Fruit fly (Drosophila melanogaster) whole organism, wandering third instar larva: ENCODE data around the gene CG8001.

Experiments
- Abd-B ChIP-seq: fragments of >200 bp; optimal IDR thresholded peaks from 2 replicates; lab custom pipeline; 2017; ENCODE audit warnings: missing biosample characterization, missing genetic modification characterization
- CG32264 ChIP-seq: fragments of 200-800 bp; sonication (Bioruptor generic); optimal IDR thresholded peaks from 2 replicates; lab custom pipeline; 2016; ENCODE audit warnings: missing biosample characterization, missing genetic modification characterization
- CG9705 ChIP-seq: fragments of 200-800 bp; sonication (Bioruptor generic); optimal IDR thresholded peaks from 2 replicates; lab custom pipeline; 2018; ENCODE audit warnings: missing biosample characterization, mild to moderate bottlenecking, missing genetic modification characterization
- CrebA ChIP-seq: fragments of 200-800 bp; sonication (Bioruptor generic); optimal IDR thresholded peaks from 2 replicates; lab custom pipeline; 2016; ENCODE audit warnings: missing biosample characterization, mild to moderate bottlenecking, missing genetic modification characterization, borderline replicate concordance
- Dfd ChIP-seq: fragments of >200 bp; optimal IDR thresholded peaks from 2 replicates; lab custom pipeline; 2017; ENCODE audit warnings: missing biosample characterization, missing genetic modification characterization
- Dif ChIP-seq: fragments of 200-275, 200-300 bp; sonication (Bioruptor generic); optimal IDR thresholded peaks from 2 replicates; lab custom pipeline; 2018; ENCODE audit warnings: missing biosample characterization, missing genetic modification characterization; ENCODE audit not compliant: partially characterized antibody
- GATAd ChIP-seq: sonication (Bioruptor generic); optimal IDR thresholded peaks from 2 replicates; lab custom pipeline; 2016; ENCODE audit warnings: missing biosample characterization, missing genetic modification characterization
- HLH106 ChIP-seq: fragments of 200-800 bp; optimal IDR thresholded peaks from 3 replicates; lab custom pipeline; 2019; ENCODE audit warnings: missing biosample characterization, mild to moderate bottlenecking, missing genetic modification characterization, moderate library complexity
- Hnf4 ChIP-seq: fragments of 200-800 bp; sonication (Bioruptor generic); optimal IDR thresholded peaks from 2 replicates; lab custom pipeline; 2016; ENCODE audit warnings: missing biosample characterization, mild to moderate bottlenecking, missing genetic modification characterization
- Hr78 ChIP-seq: fragments of >200 bp; optimal IDR thresholded peaks from 2 replicates; lab custom pipeline; 2017; ENCODE audit warnings: missing biosample characterization, missing genetic modification characterization
- Hr83 ChIP-seq: fragments of 200-300 bp; sonication (Bioruptor generic); optimal IDR thresholded peaks from 2 replicates; lab custom pipeline; 2016; ENCODE audit warnings: missing biosample characterization, mild to moderate bottlenecking, missing genetic modification characterization, moderate library complexity; ENCODE audit not compliant: poor library complexity, severe bottlenecking
- Jra ChIP-seq: sonication (Bioruptor generic); optimal IDR thresholded peaks from 2 replicates; lab custom pipeline; 2016; ENCODE audit warnings: missing biosample characterization, missing genetic modification characterization
- Mio ChIP-seq: sonication (Bioruptor generic); optimal IDR thresholded peaks from 2 replicates; lab custom pipeline; 2016; ENCODE audit warnings: missing biosample characterization, missing genetic modification characterization
- Myc ChIP-seq: fragments of >200 bp; optimal IDR thresholded peaks from 2 replicates; lab custom pipeline; 2017
- N ChIP-seq: fragments of >200 bp; optimal IDR thresholded peaks from 2 replicates; lab custom pipeline; 2018; ENCODE audit warnings: missing biosample characterization, missing external identifiers, missing genetic modification characterization
- OdsH ChIP-seq: fragments of 200-800 bp; sonication (Bioruptor generic); optimal IDR thresholded peaks from 2 replicates; lab custom pipeline; 2016; ENCODE audit warnings: missing biosample characterization, mild to moderate bottlenecking, missing genetic modification characterization
- Rel ChIP-seq, 2 experiments: fragments of 200-800 bp; sonication (Bioruptor generic) in 1 of 2; optimal IDR thresholded peaks; 2 replicates in 1 of 2; 3 replicates in 1 of 2; lab custom pipeline; 2016 to 2019; ENCODE audit warnings: mild to moderate bottlenecking in 2 of 2, missing biosample characterization in 2 of 2, missing genetic modification characterization in 2 of 2, moderate library complexity in 1 of 2
- Sp1 ChIP-seq: fragments of 200-800 bp; sonication (Bioruptor generic); optimal IDR thresholded peaks from 3 replicates; lab custom pipeline; 2019; ENCODE audit warnings: missing biosample characterization, mild to moderate bottlenecking, missing genetic modification characterization, moderate library complexity
- Vsx2 ChIP-seq: fragments of 200-300, 225-300 bp; sonication (Bioruptor generic); optimal IDR thresholded peaks from 2 replicates; lab custom pipeline; 2018; ENCODE audit warnings: missing biosample characterization, missing genetic modification characterization; ENCODE audit not compliant: partially characterized antibody
- br ChIP-seq: fragments of 200-800 bp; sonication (Bioruptor generic); optimal IDR thresholded peaks from 2 replicates; lab custom pipeline; 2016; ENCODE audit warnings: missing biosample characterization, missing genetic modification characterization
- brk ChIP-seq: fragments of 200-800 bp; sonication (Bioruptor generic); optimal IDR thresholded peaks from 2 replicates; lab custom pipeline; 2016; ENCODE audit warnings: missing biosample characterization, mild to moderate bottlenecking, missing genetic modification characterization
- dl ChIP-seq, 2 experiments: fragments of 175-275, 200-275 bp in 1 of 2; fragments of 200-275 bp in 1 of 2; sonication (Bioruptor generic); optimal IDR thresholded peaks; lab custom pipeline; 2018; ENCODE audit warnings: mild to moderate bottlenecking in 2 of 2, missing biosample characterization in 2 of 2, missing genetic modification characterization in 2 of 2, moderate library complexity in 2 of 2; ENCODE audit not compliant: partially characterized antibody in 2 of 2, insufficient read depth in 1 of 2
- dmrt93B ChIP-seq: fragments of 200-800 bp; sonication (Bioruptor generic); optimal IDR thresholded peaks from 2 replicates; lab custom pipeline; 2018; ENCODE audit warnings: missing biosample characterization, mild to moderate bottlenecking, missing genetic modification characterization
- dsf ChIP-seq: sonication (Bioruptor generic); optimal IDR thresholded peaks from 2 replicates; lab custom pipeline; 2016; ENCODE audit warnings: missing biosample characterization, missing genetic modification characterization, borderline replicate concordance
- ey ChIP-seq: fragments of 200-800 bp; sonication (Bioruptor generic); optimal IDR thresholded peaks from 2 replicates; lab custom pipeline; 2016; ENCODE audit warnings: missing biosample characterization, missing genetic modification characterization
- foxo ChIP-seq, 2 experiments: fragments of 200-800 bp; sonication (Bioruptor generic); optimal IDR thresholded peaks; 2 replicates in 1 of 2; 3 replicates in 1 of 2; lab custom pipeline; 2016 to 2017; ENCODE audit warnings: missing biosample characterization in 2 of 2, missing genetic modification characterization in 2 of 2
- fru ChIP-seq: fragments of 200-800 bp; sonication (Bioruptor generic); optimal IDR thresholded peaks from 3 replicates; lab custom pipeline; 2016; ENCODE audit warnings: missing biosample characterization, mild to moderate bottlenecking, missing genetic modification characterization
- h ChIP-seq: fragments of 200-800 bp; sonication (Bioruptor generic); optimal IDR thresholded peaks from 3 replicates; lab custom pipeline; 2016; ENCODE audit warnings: missing biosample characterization, mild to moderate bottlenecking, missing genetic modification characterization
- jim ChIP-seq: fragments of 175-275, 200-325 bp; sonication (Bioruptor generic); optimal IDR thresholded peaks from 2 replicates; lab custom pipeline; 2016; ENCODE audit warnings: missing biosample characterization, mild to moderate bottlenecking, missing genetic modification characterization
- lola ChIP-seq: fragments of >200 bp; optimal IDR thresholded peaks from 2 replicates; lab custom pipeline; 2017; ENCODE audit warnings: missing biosample characterization, missing genetic modification characterization
- pan ChIP-seq: fragments of >200 bp; optimal IDR thresholded peaks from 2 replicates; lab custom pipeline; 2017
- psq ChIP-seq: fragments of 200-800 bp; sonication (Bioruptor generic); optimal IDR thresholded peaks from 3 replicates; lab custom pipeline; 2017; ENCODE audit warnings: missing biosample characterization, mild to moderate bottlenecking, missing genetic modification characterization, moderate library complexity
- rgr ChIP-seq: fragments of 200-800 bp; sonication (Bioruptor generic); optimal IDR thresholded peaks from 3 replicates; lab custom pipeline; 2016; ENCODE audit warnings: missing biosample characterization, mild to moderate bottlenecking, missing genetic modification characterization
- sage ChIP-seq: fragments of 200-800 bp; sonication (Bioruptor generic); optimal IDR thresholded peaks from 2 replicates; lab custom pipeline; 2016; ENCODE audit warnings: missing biosample characterization, mild to moderate bottlenecking, missing genetic modification characterization
- sv ChIP-seq: fragments of 200-800 bp; sonication (Bioruptor generic); optimal IDR thresholded peaks from 3 replicates; lab custom pipeline; 2016; ENCODE audit warnings: missing biosample characterization, missing genetic modification characterization
- tai ChIP-seq: sonication (Bioruptor generic); optimal IDR thresholded peaks from 2 replicates; lab custom pipeline; 2016; ENCODE audit warnings: missing biosample characterization, missing genetic modification characterization
- usp ChIP-seq: fragments of >200 bp; optimal IDR thresholded peaks from 2 replicates; lab custom pipeline; 2017; ENCODE audit warnings: missing biosample characterization, missing genetic modification characterization
- woc ChIP-seq: sonication (Bioruptor generic); optimal IDR thresholded peaks from 2 replicates; lab custom pipeline; 2016; ENCODE audit warnings: missing biosample characterization, mild to moderate bottlenecking, missing genetic modification characterization

CG8001 gene

dm6 chr3L:1797005-1797404 lies 41.0 kb downstream of the CG8001 start, which contains the start of gene CG12020:
CG12020 (plus strand) TSS chr3L:1797305.
- no peak for TF ChIP-seq Myc (lab: Kevin White, UChicago)
- TF ChIP-seq foxo (GFP tag; optimal IDR thresholded peaks at IDR 0.05; lab: Kevin White, UChicago): no peak
- TF ChIP-seq Sp1 (GFP tag; lab: Kevin White, UChicago): no peak
- no peak for TF ChIP-seq fru
- no peak for TF ChIP-seq rgr (GFP tag; lab: Kevin White, UChicago)
- no peak for TF ChIP-seq OdsH (GFP tag; lab: Kevin White, UChicago)
- TF ChIP-seq N (GFP tag; lab: Kevin White, UChicago): no peak
- TF ChIP-seq Jra (GFP tag; lab: Kevin White, UChicago): no peak
- TF ChIP-seq Hnf4 (GFP tag; lab: Kevin White, UChicago): no peak
- no peak for TF ChIP-seq sage
- TF ChIP-seq tai (GFP tag; lab: Kevin White, UChicago): no peak

dm6 chr3L:1798649-1799048 lies 42.7 kb downstream of the CG8001 start, which contains the start of gene Patj:
Patj (plus strand) TSS chr3L:1798803.
- no peak for TF ChIP-seq OdsH (GFP tag; lab: Kevin White, UChicago)
- no peak for TF ChIP-seq Sp1 (GFP tag; lab: Kevin White, UChicago)
- TF ChIP-seq foxo (GFP tag; optimal IDR thresholded peaks at IDR 0.05; lab: Kevin White, UChicago): no peak

dm6 chr3L:1802802-1803201 lies 46.8 kb downstream of the CG8001 start, which contains the start of the genes JTBR and CG42676:
JTBR (minus strand) TSS chr3L:1802856.
CG42676 (plus strand) TSS chr3L:1803107.
- TF ChIP-seq Rel (GFP tag; optimal IDR thresholded peaks at IDR 0.05; lab: Kevin White, UChicago): no peak
- TF ChIP-seq Rel (tag; optimal IDR thresholded peaks at IDR 0.05; lab: Kevin White, UChicago): peak; percentile 64
- TF ChIP-seq psq: peak; percentile 99
- no peak for TF ChIP-seq OdsH (GFP tag; lab: Kevin White, UChicago)
- TF ChIP-seq HLH106 (tag; lab: Kevin White, UChicago): peak; percentile 6

- TF ChIP-seq Vsx2 (GFP tag; lab: Kevin White, UChicago) (no peak), rgr (GFP tag; lab: Kevin White, UChicago) (peak; percentile 70), dmrt93B (no peak), HLH106 (tag; lab: Kevin White, UChicago) (peak; percentile 52), Hnf4 (GFP tag; lab: Kevin White, UChicago) (no peak), Dif (GFP tag; lab: Kevin White, UChicago) (no peak), psq (peak; percentile 34), N (GFP tag; lab: Kevin White, UChicago) (no peak), GATAd (no peak), tai (GFP tag; lab: Kevin White, UChicago) (no peak), OdsH (GFP tag; lab: Kevin White, UChicago) (peak; percentile 43), pan (lab: Kevin White, UChicago) (no peak), CrebA (no peak), Hr83 (GFP tag; lab: Kevin White, UChicago) (no peak), woc (GFP tag; lab: Kevin White, UChicago) (peak; percentile 34), Dfd (no peak), lola (GFP tag; lab: Kevin White, UChicago) (no peak), jim (no peak), dsf (GFP tag; lab: Kevin White, UChicago) (no peak), sv (peak; percentile 90), brk (GFP tag; lab: Kevin White, UChicago) (no peak), Myc (lab: Kevin White, UChicago) (no peak), Jra (GFP tag; lab: Kevin White, UChicago) (no peak), CG9705 (GFP tag; lab: Kevin White, UChicago) (no peak), h (GFP tag; lab: Kevin White, UChicago) (peak; percentile 77), Rel (GFP tag; optimal IDR thresholded peaks at IDR 0.05; lab: Kevin White, UChicago) (no peak), Rel (tag; optimal IDR thresholded peaks at IDR 0.05; lab: Kevin White, UChicago) (no peak), fru (no peak), usp (GFP tag; lab: Kevin White, UChicago) (no peak), br (GFP tag; lab: Kevin White, UChicago) (peak; percentile 71), ey (peak; percentile 52), sage (no peak), dl (GFP tag; optimal IDR thresholded peaks at IDR 0.05; lab: Kevin White, UChicago; ENCODE audit: insufficient read depth in 1 of 2, partially characterized antibody in 2 of 2) (no peak), foxo (GFP tag; optimal IDR thresholded peaks at IDR 0.05; lab: Kevin White, UChicago) (peak in 1 of 2 experiments; percentile 71), Mio (GFP tag; lab: Kevin White, UChicago) (no peak), Hr78 (no peak), CG32264 (GFP tag; lab: Kevin White, UChicago) (no peak), Abd-B (no peak), Sp1 (GFP tag; lab: Kevin White, UChicago) (peak; percentile 34)
- TF ChIP-seq, all 38 proteins: peak for 11
Observed at dm6 chr3L:1808631-1809030, 52.7 kb downstream of the CG8001 start.
